Fruit fly (Drosophila melanogaster) whole organism, prepupa: ENCODE measurements around the gene CG15525.

Experiments
- Blimp-1 ChIP-seq: fragments of 200-800 bp; sonication (Bioruptor generic); optimal IDR thresholded peaks from 3 replicates; lab custom pipeline; 2017; ENCODE audit warnings: missing biosample characterization, missing genetic modification characterization, mild to moderate bottlenecking, moderate library complexity, missing genetic modification reagents
- CG10631 ChIP-seq: fragments of 200-800 bp; sonication (Bioruptor generic); optimal IDR thresholded peaks from 2 replicates; lab custom pipeline; 2016; ENCODE audit warnings: missing biosample characterization, missing genetic modification characterization
- CG10669 ChIP-seq: fragments of 200-800 bp; sonication (Bioruptor generic); optimal IDR thresholded peaks from 3 replicates; lab custom pipeline; 2018; ENCODE audit warnings: missing biosample characterization, mild to moderate bottlenecking, missing genetic modification characterization, moderate library complexity
- CG11294 ChIP-seq: fragments of 200-800 bp; sonication (Bioruptor generic); IDR thresholded peaks from 2 replicates; pipeline ENCODE4 v1.3.6; 2022; ENCODE audit warnings: missing biosample characterization, missing genetic modification characterization
- CG11762 ChIP-seq: fragments of 200-800 bp; sonication (Bioruptor generic); optimal IDR thresholded peaks from 3 replicates; lab custom pipeline; 2016; ENCODE audit warnings: missing biosample characterization, missing genetic modification characterization; ENCODE audit not compliant: insufficient read depth
- CG11902 ChIP-seq: fragments of 200-800 bp; sonication (Bioruptor generic); optimal IDR thresholded peaks from 3 replicates; lab custom pipeline; 2016; ENCODE audit warnings: missing biosample characterization, missing genetic modification characterization
- CG15336 ChIP-seq: fragments of 200-800 bp; sonication (Bioruptor generic); IDR thresholded peaks from 2 replicates; pipeline ENCODE4 v1.3.6; 2022; ENCODE audit warnings: missing biosample characterization, missing genetic modification characterization
- CG1621 ChIP-seq: fragments of 200-800 bp; sonication (Bioruptor generic); optimal IDR thresholded peaks from 3 replicates; lab custom pipeline; 2018; ENCODE audit warnings: missing biosample characterization, mild to moderate bottlenecking, missing genetic modification characterization
- CG3032 ChIP-seq: fragments of 200-800 bp; optimal IDR thresholded peaks from 2 replicates; lab custom pipeline; 2019; ENCODE audit warnings: missing biosample characterization, mild to moderate bottlenecking, missing genetic modification characterization, moderate library complexity
- CG31627 ChIP-seq: fragments of 200-800 bp; sonication (Bioruptor generic); optimal IDR thresholded peaks from 3 replicates; lab custom pipeline; 2016; ENCODE audit warnings: missing biosample characterization, missing genetic modification characterization
- CG32006 ChIP-seq: fragments of 200-800 bp; sonication (Bioruptor generic); optimal IDR thresholded peaks from 3 replicates; lab custom pipeline; 2017; ENCODE audit warnings: missing biosample characterization, mild to moderate bottlenecking, missing genetic modification characterization
- CG34406 ChIP-seq: fragments of 200-800 bp; sonication (Bioruptor generic); optimal IDR thresholded peaks from 3 replicates; lab custom pipeline; 2016; ENCODE audit warnings: missing biosample characterization, missing genetic modification characterization
- CG3919 ChIP-seq: fragments of 200-800 bp; sonication (Bioruptor generic); optimal IDR thresholded peaks from 3 replicates; lab custom pipeline; 2016; ENCODE audit warnings: missing biosample characterization, missing genetic modification characterization
- CG4318 ChIP-seq: fragments of 200-800 bp; sonication (Bioruptor generic); optimal IDR thresholded peaks from 3 replicates; lab custom pipeline; 2017; ENCODE audit warnings: missing biosample characterization, mild to moderate bottlenecking, missing genetic modification characterization
- CG6163 ChIP-seq: fragments of 200-800 bp; sonication (Bioruptor generic); IDR thresholded peaks from 3 replicates; pipeline ENCODE4 v1.3.6; 2022; ENCODE audit warnings: missing biosample characterization, missing genetic modification characterization
- CG6276 ChIP-seq: fragments of 200-800 bp; sonication (Bioruptor generic); optimal IDR thresholded peaks from 2 replicates; lab custom pipeline; 2017; ENCODE audit warnings: missing biosample characterization, mild to moderate bottlenecking, missing genetic modification characterization
- CG6792 ChIP-seq: fragments of 200-800 bp; sonication (Bioruptor generic); optimal IDR thresholded peaks from 3 replicates; lab custom pipeline; 2016; ENCODE audit warnings: missing biosample characterization, missing genetic modification characterization
- CG7368 ChIP-seq: fragments of 200-800 bp; sonication (Bioruptor generic); optimal IDR thresholded peaks from 3 replicates; lab custom pipeline; 2016; ENCODE audit warnings: missing biosample characterization, missing genetic modification characterization
- CG8319 ChIP-seq: fragments of 200-800 bp; sonication (Bioruptor generic); optimal IDR thresholded peaks from 3 replicates; lab custom pipeline; 2016; ENCODE audit warnings: missing biosample characterization, missing genetic modification characterization
- CG8632 ChIP-seq: fragments of 200-800 bp; sonication (Bioruptor generic); optimal IDR thresholded peaks from 3 replicates; lab custom pipeline; 2016; ENCODE audit warnings: missing biosample characterization, missing genetic modification characterization
- Eip75B ChIP-seq: fragments of 200-800 bp; sonication (Bioruptor generic); optimal IDR thresholded peaks from 3 replicates; lab custom pipeline; 2016; ENCODE audit warnings: missing biosample characterization, missing genetic modification characterization
- Eip78C ChIP-seq: fragments of 200-800 bp; sonication (Bioruptor generic); peaks from one replicate; lab custom pipeline; 2016; ENCODE audit warnings: missing biosample characterization, missing genetic modification characterization
- Eip93F ChIP-seq: fragments of 200-800 bp; sonication (Bioruptor generic); optimal IDR thresholded peaks from 2 replicates; lab custom pipeline; 2016; ENCODE audit warnings: missing biosample characterization, mild to moderate bottlenecking, missing genetic modification characterization
- Ets21C ChIP-seq: fragments of 200-800 bp; sonication (Bioruptor generic); optimal IDR thresholded peaks from 3 replicates; lab custom pipeline; 2016; ENCODE audit warnings: missing biosample characterization, missing genetic modification characterization
- Ets96B ChIP-seq: fragments of 200-800 bp; optimal IDR thresholded peaks from 2 replicates; lab custom pipeline; 2019; ENCODE audit warnings: missing biosample characterization, mild to moderate bottlenecking, missing genetic modification characterization, moderate library complexity
- Gug ChIP-seq: fragments of 200-800 bp; sonication (Bioruptor generic); IDR thresholded peaks from 2 replicates; pipeline ENCODE4 v1.3.6; 2022; ENCODE audit warnings: missing biosample characterization, missing genetic modification characterization
- Hr38 ChIP-seq: sonication (Bioruptor generic); optimal IDR thresholded peaks from 2 replicates; lab custom pipeline; 2016; ENCODE audit warnings: missing biosample characterization, missing genetic modification characterization
- Hr4 ChIP-seq: fragments of 200-800 bp; sonication (Bioruptor generic); optimal IDR thresholded peaks from 3 replicates; lab custom pipeline; 2016; ENCODE audit warnings: missing biosample characterization, missing genetic modification characterization
- Lpt ChIP-seq: fragments of 200-800 bp; sonication (Bioruptor generic); optimal IDR thresholded peaks from 3 replicates; lab custom pipeline; 2016; ENCODE audit warnings: missing biosample characterization, missing genetic modification characterization
- OdsH ChIP-seq: fragments of 200-800 bp; sonication (Bioruptor generic); optimal IDR thresholded peaks from 3 replicates; lab custom pipeline; 2016; ENCODE audit warnings: missing biosample characterization, missing genetic modification characterization
- Smox ChIP-seq: fragments of 200-800 bp; sonication (Bioruptor generic); optimal IDR thresholded peaks from 3 replicates; lab custom pipeline; 2016; ENCODE audit warnings: missing biosample characterization, missing genetic modification characterization
- Sox102F ChIP-seq: fragments of 200-800 bp; sonication (Bioruptor generic); optimal IDR thresholded peaks from 2 replicates; lab custom pipeline; 2016; ENCODE audit warnings: missing biosample characterization, mild to moderate bottlenecking, missing genetic modification characterization
- Sox14 ChIP-seq: fragments of 200-800 bp; sonication (Bioruptor generic); optimal IDR thresholded peaks from 3 replicates; lab custom pipeline; 2016; ENCODE audit warnings: missing biosample characterization, missing genetic modification characterization
- Sox15 ChIP-seq: fragments of 200-800 bp; sonication (Bioruptor generic); optimal IDR thresholded peaks from 3 replicates; lab custom pipeline; 2016; ENCODE audit warnings: missing biosample characterization, missing genetic modification characterization
- achi ChIP-seq: fragments of 200-800 bp; sonication (Bioruptor generic); optimal IDR thresholded peaks from 3 replicates; lab custom pipeline; 2016; ENCODE audit warnings: missing biosample characterization, missing genetic modification characterization
- dsx ChIP-seq: fragments of 200-800 bp; optimal IDR thresholded peaks from 3 replicates; lab custom pipeline; 2019; ENCODE audit warnings: missing biosample characterization, mild to moderate bottlenecking, missing genetic modification characterization, moderate library complexity; ENCODE audit not compliant: poor library complexity, severe bottlenecking
- eg ChIP-seq: fragments of 200-800 bp; sonication (Bioruptor generic); IDR thresholded peaks from 3 replicates; pipeline ENCODE4 v1.3.6; 2022; ENCODE audit warnings: missing biosample characterization, missing genetic modification characterization
- esn ChIP-seq: fragments of 200-800 bp; sonication (Bioruptor generic); optimal IDR thresholded peaks from 2 replicates; lab custom pipeline; 2016; ENCODE audit warnings: missing biosample characterization, mild to moderate bottlenecking, missing genetic modification characterization, moderate library complexity
- fd59A ChIP-seq: fragments of 200-800 bp; sonication (Bioruptor generic); optimal IDR thresholded peaks from 2 replicates; lab custom pipeline; 2017; ENCODE audit warnings: missing biosample characterization, mild to moderate bottlenecking, missing genetic modification characterization, missing genetic modification reagents
- fd85E ChIP-seq: fragments of 200-800 bp; sonication (Bioruptor generic); optimal IDR thresholded peaks from 3 replicates; lab custom pipeline; 2016; ENCODE audit warnings: missing biosample characterization, missing genetic modification characterization
- fkh ChIP-seq: fragments of 200-800 bp; sonication (Bioruptor generic); optimal IDR thresholded peaks from 3 replicates; lab custom pipeline; 2017; ENCODE audit warnings: missing biosample characterization, mild to moderate bottlenecking, missing genetic modification characterization, moderate library complexity
- lz ChIP-seq: fragments of 200-800 bp; sonication (Bioruptor generic); optimal IDR thresholded peaks from 3 replicates; lab custom pipeline; 2016; ENCODE audit warnings: missing biosample characterization, missing genetic modification characterization
- net ChIP-seq: fragments of 200-800 bp; sonication (Bioruptor generic); optimal IDR thresholded peaks from 3 replicates; lab custom pipeline; 2016; ENCODE audit warnings: missing biosample characterization, missing genetic modification characterization
- pdm3 ChIP-seq: fragments of 200-800 bp; sonication (Bioruptor generic); optimal IDR thresholded peaks from 3 replicates; lab custom pipeline; 2016; ENCODE audit warnings: missing biosample characterization, missing genetic modification characterization
- salr ChIP-seq, 2 experiments: fragments of 200-800 bp; sonication (Bioruptor generic); optimal IDR thresholded peaks; 3 replicates each; lab custom pipeline; 2016 to 2018; ENCODE audit warnings: missing biosample characterization in 2 of 2, missing genetic modification characterization in 2 of 2, mild to moderate bottlenecking in 1 of 2
- spab ChIP-seq: fragments of 200-800 bp; sonication (Bioruptor generic); optimal IDR thresholded peaks from 2 replicates; lab custom pipeline; 2017; ENCODE audit warnings: missing biosample characterization, mild to moderate bottlenecking, missing genetic modification characterization, missing genetic modification reagents
- ss ChIP-seq, 2 experiments: fragments of 200-800 bp; sonication (Bioruptor generic); optimal IDR thresholded peaks; 2 replicates in 1 of 2; 3 replicates in 1 of 2; lab custom pipeline; 2017 to 2018; ENCODE audit warnings: mild to moderate bottlenecking in 2 of 2, missing biosample characterization in 2 of 2, missing genetic modification characterization in 2 of 2, moderate library complexity in 1 of 2
- svp ChIP-seq: fragments of 200-800 bp; sonication (Bioruptor generic); peaks from one replicate; lab custom pipeline; 2016; ENCODE audit warnings: missing biosample characterization, missing genetic modification characterization
- topi ChIP-seq: fragments of 200-800 bp; sonication (Bioruptor generic); optimal IDR thresholded peaks from 3 replicates; lab custom pipeline; 2016; ENCODE audit warnings: missing biosample characterization, missing genetic modification characterization

Gene CG15525

DNA sequence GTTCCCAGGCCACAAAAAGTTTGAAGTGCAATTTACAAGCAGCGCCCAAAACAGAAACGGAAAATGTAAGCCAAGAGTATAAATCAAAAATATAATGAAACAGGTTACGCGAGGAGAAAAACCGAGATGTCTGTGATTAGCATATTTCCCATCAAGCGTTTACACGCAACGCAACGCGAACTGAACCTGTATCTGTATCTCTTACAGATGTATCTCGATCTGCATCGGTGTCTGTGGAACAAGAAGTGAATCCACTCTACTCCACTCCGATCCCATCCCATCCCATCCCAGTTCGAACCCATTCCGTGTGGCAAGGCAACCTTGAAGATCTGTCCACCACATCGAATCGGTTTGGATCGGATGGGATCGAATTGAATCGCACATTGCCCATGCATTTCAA lies 13.6 kb downstream of the CG15525 start:
- TF ChIP-seq ss (GFP tag; optimal IDR thresholded peaks at IDR 0.05; lab: Kevin White, UChicago) (peak in 1 of 2 experiments; percentile 31), CG8632 (GFP tag; lab: Kevin White, UChicago) (no peak)
- TF ChIP-seq, all 60 proteins: peak for 1

dm6 chr3R:29983073-29983544 lies 14.4 kb downstream of the CG15525 start, which contains the start of gene CG7896:
Gene CG7896, plus strand, starts transcription at chr3R:29983426.
- TF ChIP-seq svp (GFP tag; lab: Kevin White, UChicago) (peak; percentile 97), CG11294 (GFP tag; lab: Robert Waterston, UW) (peak; percentile 80), Smox (GFP tag; lab: Kevin White, UChicago) (peak; percentile 81), achi (GFP tag; lab: Kevin White, UChicago) (peak; percentile 87), fkh (peak; percentile 12), CG6792 (GFP tag; lab: Kevin White, UChicago) (peak; percentile 87), eg (peak; percentile 88), CG6163 (GFP tag; lab: Robert Waterston, UW) (peak; percentile 93), salr (GFP tag; optimal IDR thresholded peaks at IDR 0.05; lab: Kevin White, UChicago) (peak; percentile 18 to 72), CG8319 (GFP tag; lab: Kevin White, UChicago) (peak; percentile 78), pdm3 (GFP tag; lab: Kevin White, UChicago) (peak; percentile 70), Hr4 (GFP tag; lab: Kevin White, UChicago) (peak; percentile 87), CG11762 (GFP tag; lab: Kevin White, UChicago) (peak; percentile 65), CG10669 (GFP tag; lab: Kevin White, UChicago) (peak; percentile 73), ss (GFP tag; optimal IDR thresholded peaks at IDR 0.05; lab: Kevin White, UChicago) (peak; percentile 56 to 86), CG8632 (GFP tag; lab: Kevin White, UChicago) (peak; percentile 81), esn (GFP tag; lab: Kevin White, UChicago) (peak; percentile 90), CG11902 (GFP tag; lab: Kevin White, UChicago) (peak; percentile 76), CG10631 (peak; percentile 86), Ets21C (GFP tag; lab: Kevin White, UChicago) (peak; percentile 69), fd59A (GFP tag; lab: Kevin White, UChicago) (peak; percentile 76), dsx (GFP tag; lab: Kevin White, UChicago) (peak; percentile 76), net (GFP tag; lab: Kevin White, UChicago) (peak; percentile 78), Sox102F (GFP tag; lab: Kevin White, UChicago) (peak; percentile 80), Sox15 (GFP tag; lab: Kevin White, UChicago) (peak; percentile 75), Gug (GFP tag; lab: Robert Waterston, UW) (peak; percentile 80), CG15336 (GFP tag; lab: Robert Waterston, UW) (peak; percentile 93), CG6276 (GFP tag; lab: Kevin White, UChicago) (peak; percentile 78), OdsH (GFP tag; lab: Kevin White, UChicago) (no peak), CG34406 (GFP tag; lab: Kevin White, UChicago) (peak; percentile 86), CG7368 (GFP tag; lab: Kevin White, UChicago) (peak; percentile 74), Ets96B (peak; percentile 80), Eip78C (GFP tag; lab: Kevin White, UChicago) (peak; percentile 94), Eip93F (GFP tag; lab: Kevin White, UChicago) (peak; percentile 33), topi (GFP tag; lab: Kevin White, UChicago) (peak; percentile 80), Blimp-1 (GFP tag; lab: Kevin White, UChicago) (peak; percentile 49), CG3919 (GFP tag; lab: Kevin White, UChicago) (peak; percentile 83), Hr38 (GFP tag; lab: Kevin White, UChicago) (no peak), fd85E (GFP tag; lab: Kevin White, UChicago) (peak; percentile 34), CG4318 (GFP tag; lab: Kevin White, UChicago) (no peak), lz (GFP tag; lab: Kevin White, UChicago) (peak; percentile 83), Lpt (GFP tag; lab: Kevin White, UChicago) (peak; percentile 73), CG1621 (peak; percentile 50), spab (peak; percentile 69), CG32006 (GFP tag; lab: Kevin White, UChicago) (peak; percentile 91), CG31627 (GFP tag; lab: Kevin White, UChicago) (peak; percentile 67), Sox14 (peak; percentile 70), CG3032 (peak; percentile 87), Eip75B (GFP tag; lab: Kevin White, UChicago) (peak; percentile 76)
